Fruit fly (Drosophila melanogaster): ENCODE data around the gene CG8664.
A peak's percentile ranks its signal among the peaks of the same experiment; 100 is the strongest.

The CG8664 gene

DNA sequence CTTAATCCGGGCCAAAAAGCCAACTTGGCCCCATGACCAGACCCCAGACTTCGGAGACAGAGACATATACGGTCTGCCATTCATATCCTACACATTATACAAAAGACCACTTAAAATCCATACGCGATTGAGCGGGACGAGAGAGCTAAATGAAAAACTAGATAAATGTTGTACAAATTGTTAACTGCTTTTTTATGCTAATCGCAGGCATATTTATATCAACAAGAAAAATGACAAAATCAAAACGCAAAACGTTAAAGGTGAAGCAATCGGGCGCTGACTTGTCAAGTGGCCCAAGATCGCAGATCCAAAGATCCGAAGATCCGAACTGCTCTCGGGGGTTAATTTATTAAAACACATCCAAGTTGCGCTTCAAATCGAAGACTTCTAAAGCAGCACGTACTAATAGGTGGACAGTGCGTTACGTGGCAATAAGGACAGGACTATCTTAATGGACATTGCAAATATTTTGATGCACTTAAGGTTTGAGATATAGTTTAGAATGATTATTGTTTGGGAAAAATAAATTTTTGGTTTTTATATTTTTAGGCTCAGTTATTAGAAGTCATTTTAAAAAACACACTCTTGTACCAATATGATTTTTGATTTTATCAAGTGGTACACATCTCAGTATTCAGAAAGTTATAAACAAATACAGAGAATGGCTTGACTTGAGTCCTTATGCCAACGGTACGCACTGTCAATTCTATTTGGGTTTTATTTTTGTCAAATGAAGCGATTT, 47.6 kb upstream of the CG8664 start (continued):
- TF ChIP-seq CG18619 (GFP tag; optimal IDR thresholded peaks at IDR 0.05) (peak; percentile 37), MBD-R2 (GFP tag; IDR thresholded peaks at IDR 0.05) (peak; percentile 11; the same call in 1 of the 2 replicates), chif (GFP tag; optimal IDR thresholded peaks at IDR 0.05) (no peak), lilli (GFP tag; optimal IDR thresholded peaks at IDR 0.05) (peak; percentile 62), CG13775 (GFP tag; optimal IDR thresholded peaks at IDR 0.05) (peak; percentile 30), Fer2 (tag; optimal IDR thresholded peaks at IDR 0.05) (peak; percentile 10), Dbx (GFP tag; IDR thresholded peaks at IDR 0.05) (peak; percentile 44; the same call in 1 of the 3 replicates), Ptx1 (GFP tag; IDR thresholded peaks at IDR 0.05) (peak; percentile 40), Rfx (GFP tag; IDR thresholded peaks at IDR 0.05) (peak; percentile 68), CG34422 (GFP tag; IDR thresholded peaks at IDR 0.05) (0 out of 3 replicates have a peak, but pooled peaks have one; percentile 22), Mes4 (GFP tag; optimal IDR thresholded peaks at IDR 0.05) (no peak), CG10147 (GFP tag; optimal IDR thresholded peaks at IDR 0.05) (peak; percentile 77), row (GFP tag; IDR thresholded peaks at IDR 0.05) (peak; percentile 41; the same call in 2 of the 3 replicates), lola (GFP tag; optimal IDR thresholded peaks at IDR 0.05) (peak in 1 of 3 experiments; percentile 0), dmrt99B (tag; optimal IDR thresholded peaks at IDR 0.05) (peak; percentile 55), CG2875 (GFP tag; optimal IDR thresholded peaks at IDR 0.05) (no peak), CG6689 (GFP tag; IDR thresholded peaks at IDR 0.05) (peak; percentile 45; the same call in 1 of the 2 replicates), CG34224 (GFP tag; IDR thresholded peaks at IDR 0.05; ENCODE audit: partially characterized antibody) (no peak), CG15696 (tag; optimal IDR thresholded peaks at IDR 0.05) (peak; percentile 27), CG12155 (GFP tag; optimal IDR thresholded peaks at IDR 0.05) (peak; percentile 44), Six4 (GFP tag; optimal IDR thresholded peaks at IDR 0.05) (no peak), BtbVII (GFP tag; optimal IDR thresholded peaks at IDR 0.05) (peak; percentile 30), CG12659 (GFP tag; optimal IDR thresholded peaks at IDR 0.05) (peak; percentile 46), Sox102F (GFP tag; optimal IDR thresholded peaks at IDR 0.05) (no peak), Hsf (GFP tag; optimal IDR thresholded peaks at IDR 0.05) (peak; percentile 47), tin (GFP tag; optimal IDR thresholded peaks at IDR 0.05) (peak; percentile 36), Usf (GFP tag; optimal IDR thresholded peaks at IDR 0.05) (peak; percentile 16), CG11696 (GFP tag; IDR thresholded peaks at IDR 0.05) (peak; percentile 42; the same call in 1 of the 2 replicates), NFAT (GFP tag; IDR thresholded peaks at IDR 0.05) (no peak; the same call in 1 of the 2 replicates), CG9817 (tag; optimal IDR thresholded peaks at IDR 0.05) (peak; percentile 26), Dref (GFP tag; IDR thresholded peaks at IDR 0.05) (no peak), abd-A (tag; optimal IDR thresholded peaks at IDR 0.05) (peak; percentile 45), CG13624 (GFP tag; optimal IDR thresholded peaks at IDR 0.05) (peak; percentile 35), phol (tag; optimal IDR thresholded peaks at IDR 0.05) (peak; percentile 48), CG15514 (GFP tag; optimal IDR thresholded peaks at IDR 0.05) (peak; percentile 42), CG31441 (GFP tag; IDR thresholded peaks at IDR 0.05) (peak; percentile 36; the same call in 1 of the 2 replicates), CG1602 (GFP tag; optimal IDR thresholded peaks at IDR 0.05) (peak; percentile 5), ap (GFP tag; IDR thresholded peaks at IDR 0.05) (no peak), Meics (GFP tag; optimal IDR thresholded peaks at IDR 0.05) (peak; percentile 73), BEAF-32 (GFP tag; optimal IDR thresholded peaks at IDR 0.05) (no peak), CG11504 (tag; optimal IDR thresholded peaks at IDR 0.05) (peak; percentile 73), pho (GFP tag; optimal IDR thresholded peaks at IDR 0.05) (peak; percentile 29), CG18262 (tag; optimal IDR thresholded peaks at IDR 0.05) (peak; percentile 50), odd (GFP tag; optimal IDR thresholded peaks at IDR 0.05) (peak; percentile 8), CG10979 (tag; optimal IDR thresholded peaks at IDR 0.05) (peak; percentile 35), CG18599 (GFP tag; optimal IDR thresholded peaks at IDR 0.05) (peak; percentile 40), tap (tag; optimal IDR thresholded peaks at IDR 0.05) (peak; percentile 9), CG12071 (GFP tag; optimal IDR thresholded peaks at IDR 0.05) (peak; percentile 3)
